Fruit fly (Drosophila melanogaster) whole organism, embryonic: ENCODE measurements around the gene tbc.

Experiments
- Hmx ChIP-seq: fragments of 200-800 bp; sonication (Bioruptor generic); optimal IDR thresholded peaks from 2 replicates; lab custom pipeline; 2016; ENCODE audit warnings: missing biosample characterization, missing genetic modification characterization
- NC2β ChIP-seq: fragments of 200-800 bp; sonication (Bioruptor generic); optimal IDR thresholded peaks from 2 replicates; lab custom pipeline; 2016; ENCODE audit warnings: missing biosample characterization, missing genetic modification characterization
- kay ChIP-seq: fragments of 200-800 bp; sonication (Bioruptor generic); optimal IDR thresholded peaks from 2 replicates; lab custom pipeline; 2016; ENCODE audit warnings: missing biosample characterization, missing genetic modification characterization
- mirr ChIP-seq: fragments of 200-800 bp; sonication (Bioruptor generic); optimal IDR thresholded peaks from 3 replicates; lab custom pipeline; 2018; ENCODE audit warnings: missing biosample characterization, mild to moderate bottlenecking, missing genetic modification characterization
- so ChIP-seq: fragments of 200-800 bp; sonication (Bioruptor generic); IDR thresholded peaks from 3 replicates; pipeline ENCODE4 v1.3.6; 2022; ENCODE audit warnings: missing biosample characterization, missing genetic modification characterization

- TF ChIP-seq so (GFP tag; lab: Robert Waterston, UW) (no peak), NC2β (no peak), kay (GFP tag; lab: Kevin White, UChicago) (no peak), mirr (GFP tag; lab: Kevin White, UChicago) (no peak), Hmx (GFP tag; lab: Kevin White, UChicago) (no peak)
Measured at dm6 chrX:20489382-20489994, 40.4 kb downstream of the tbc start.
